Fruit fly (Drosophila melanogaster) whole organism, embryonic: ENCODE measurements around the gene nAChRalpha3.

Experiments
- BtbVII ChIP-seq: fragments of 200-800 bp; sonication (Bioruptor generic); optimal IDR thresholded peaks from 3 replicates; lab custom pipeline; 2017; ENCODE audit warnings: missing biosample characterization, mild to moderate bottlenecking, missing genetic modification characterization
- CG10274 ChIP-seq: fragments of 200-800 bp; sonication (Bioruptor generic); optimal IDR thresholded peaks from 3 replicates; lab custom pipeline; 2017; ENCODE audit warnings: missing biosample characterization, mild to moderate bottlenecking, missing genetic modification characterization
- CG10565 ChIP-seq: fragments of 200-800 bp; sonication (Bioruptor generic); optimal IDR thresholded peaks from 3 replicates; lab custom pipeline; 2016; ENCODE audit warnings: missing biosample characterization, mild to moderate bottlenecking, missing genetic modification characterization
- CG11247 ChIP-seq: fragments of 200-800 bp; sonication (Bioruptor generic); IDR thresholded peaks from 2 replicates; pipeline ENCODE4 v1.3.6; 2022; ENCODE audit warnings: missing biosample characterization, missing genetic modification characterization
- CG11456 ChIP-seq: fragments of 200-800 bp; sonication (Bioruptor generic); IDR thresholded peaks from 3 replicates; pipeline ENCODE4 v1.3.6; 2022; ENCODE audit warnings: missing biosample characterization, missing genetic modification characterization
- CG13123 ChIP-seq: fragments of 200-800 bp; sonication (Bioruptor generic); optimal IDR thresholded peaks from 2 replicates; lab custom pipeline; 2016; ENCODE audit warnings: missing biosample characterization, missing genetic modification characterization
- CG14860 ChIP-seq: fragments of 200-800 bp; sonication (Bioruptor generic); IDR thresholded peaks from 3 replicates; pipeline ENCODE4 v1.3.6; 2022; ENCODE audit warnings: missing biosample characterization, missing genetic modification characterization; ENCODE audit not compliant: partially characterized antibody
- CG14965 ChIP-seq: fragments of 200-800 bp; sonication (Bioruptor generic); optimal IDR thresholded peaks from 2 replicates; lab custom pipeline; 2016; ENCODE audit warnings: missing biosample characterization, missing genetic modification characterization, borderline replicate concordance
- CG17328 ChIP-seq: fragments of 200-800 bp; sonication (Bioruptor generic); IDR thresholded peaks from 2 replicates; pipeline ENCODE4 v1.3.6; 2022; ENCODE audit warnings: missing biosample characterization, missing genetic modification characterization
- CG17802 ChIP-seq: fragments of 200-800 bp; sonication (Bioruptor generic); optimal IDR thresholded peaks from 2 replicates; lab custom pipeline; 2018; ENCODE audit warnings: missing biosample characterization, mild to moderate bottlenecking, missing genetic modification characterization, moderate library complexity
- CG18619 ChIP-seq: fragments of 200-800 bp; sonication (Bioruptor generic); optimal IDR thresholded peaks from 3 replicates; lab custom pipeline; 2017; ENCODE audit warnings: missing biosample characterization, mild to moderate bottlenecking, missing genetic modification characterization
- CG2875 ChIP-seq: fragments of 200-800 bp; sonication (Bioruptor generic); optimal IDR thresholded peaks from 2 replicates; lab custom pipeline; 2017; ENCODE audit warnings: missing biosample characterization, mild to moderate bottlenecking, missing genetic modification characterization, missing genetic modification reagents
- CG30403 ChIP-seq: fragments of 200-800 bp; sonication (Bioruptor generic); optimal IDR thresholded peaks from 3 replicates; lab custom pipeline; 2016; ENCODE audit warnings: missing biosample characterization, missing genetic modification characterization
- CG3726 ChIP-seq: fragments of 200-800 bp; sonication (Bioruptor generic); IDR thresholded peaks from 3 replicates; pipeline ENCODE4, ENCODE4 v1.3.6; 2022; ENCODE audit warnings: missing biosample characterization, missing genetic modification characterization
- CG4404 ChIP-seq: fragments of 200-800 bp; sonication (Bioruptor generic); IDR thresholded peaks from 2 replicates; pipeline ENCODE4 v1.3.6; 2022; ENCODE audit warnings: missing biosample characterization, missing genetic modification characterization
- CG6689 ChIP-seq: fragments of 200-800 bp; sonication (Bioruptor generic); IDR thresholded peaks from 2 replicates; pipeline ENCODE4 v1.3.6; 2022; ENCODE audit warnings: missing biosample characterization, missing genetic modification characterization
- CG6791 ChIP-seq: fragments of 200-800 bp; sonication (Bioruptor generic); IDR thresholded peaks from 3 replicates; pipeline ENCODE4 v1.3.6; 2022; ENCODE audit warnings: missing biosample characterization, missing genetic modification characterization; ENCODE audit not compliant: partially characterized antibody
- CG6813 ChIP-seq: fragments of 200-800 bp; sonication (Bioruptor generic); optimal IDR thresholded peaks from 2 replicates; lab custom pipeline; 2017; ENCODE audit warnings: missing biosample characterization, missing genetic modification characterization, mild to moderate bottlenecking, moderate library complexity, missing genetic modification reagents
- CG7372 ChIP-seq: fragments of 200-800 bp; sonication (Bioruptor generic); IDR thresholded peaks from 2 replicates; pipeline ENCODE4 v1.3.6; 2022; ENCODE audit warnings: missing biosample characterization, missing genetic modification characterization
- CG8388 ChIP-seq: fragments of 200-800 bp; sonication (Bioruptor generic); optimal IDR thresholded peaks from 2 replicates; lab custom pipeline; 2019; ENCODE audit warnings: missing biosample characterization, mild to moderate bottlenecking, missing genetic modification characterization, moderate library complexity
- Camta ChIP-seq: fragments of 200-800 bp; sonication (Bioruptor generic); optimal IDR thresholded peaks from 2 replicates; lab custom pipeline; 2016; ENCODE audit warnings: missing biosample characterization, missing genetic modification characterization
- Dbx ChIP-seq: fragments of 200-800 bp; sonication (Bioruptor generic); IDR thresholded peaks from 3 replicates; pipeline ENCODE4 v1.3.6; 2022; ENCODE audit warnings: missing biosample characterization, missing genetic modification characterization
- Dfd ChIP-seq, 2 experiments: fragments of >200 bp; optimal IDR thresholded peaks; 2 replicates each; lab custom pipeline; 2017; ENCODE audit warnings: missing biosample characterization in 2 of 2, missing genetic modification characterization in 2 of 2
- Doc2 ChIP-seq: fragments of 200-800 bp; sonication (Bioruptor generic); IDR thresholded peaks from 2 replicates; pipeline ENCODE4 v1.3.6; 2022; ENCODE audit warnings: missing biosample characterization, missing genetic modification characterization
- Doc3 ChIP-seq: fragments of 200-800 bp; sonication (Bioruptor generic); IDR thresholded peaks from 3 replicates; pipeline ENCODE4 v1.3.6; 2022; ENCODE audit warnings: missing biosample characterization, missing genetic modification characterization; ENCODE audit not compliant: partially characterized antibody
- ERR ChIP-seq: fragments of 200-800 bp; sonication (Bioruptor generic); optimal IDR thresholded peaks from 2 replicates; lab custom pipeline; 2016; ENCODE audit warnings: missing biosample characterization, missing genetic modification characterization
- Ets97D ChIP-seq: fragments of 200-800 bp; sonication (Bioruptor generic); optimal IDR thresholded peaks from 3 replicates; lab custom pipeline; 2016; ENCODE audit warnings: missing biosample characterization, missing genetic modification characterization
- Hr3 ChIP-seq: fragments of 200-800 bp; sonication (Bioruptor generic); optimal IDR thresholded peaks from 3 replicates; lab custom pipeline; 2016; ENCODE audit warnings: missing biosample characterization, missing genetic modification characterization
- Hr51 ChIP-seq, 2 experiments: fragments of 200-800 bp; sonication (Bioruptor generic); optimal IDR thresholded peaks; 2 replicates in 1 of 2; 3 replicates in 1 of 2; lab custom pipeline; 2016 to 2018; ENCODE audit warnings: missing biosample characterization in 2 of 2, missing genetic modification characterization in 2 of 2, mild to moderate bottlenecking in 1 of 2, moderate library complexity in 1 of 2
- Lim3 ChIP-seq: fragments of 200-800 bp; sonication (Bioruptor generic); IDR thresholded peaks from 2 replicates; pipeline ENCODE4 v1.3.6; 2022; ENCODE audit warnings: missing biosample characterization, missing genetic modification characterization
- MTF-1 ChIP-seq: fragments of 200-800 bp; sonication (Bioruptor generic); optimal IDR thresholded peaks from 2 replicates; lab custom pipeline; 2018; ENCODE audit warnings: missing biosample characterization, mild to moderate bottlenecking, missing genetic modification characterization, borderline replicate concordance
- Side ChIP-seq: fragments of 200-800 bp; sonication (Bioruptor generic); optimal IDR thresholded peaks from 2 replicates; lab custom pipeline; 2016; ENCODE audit warnings: missing biosample characterization, missing genetic modification characterization
- TFAM ChIP-seq: fragments of 200-800 bp; sonication (Bioruptor generic); optimal IDR thresholded peaks from 2 replicates; lab custom pipeline; 2017; ENCODE audit warnings: missing biosample characterization, missing genetic modification characterization, inconsistent platforms
- Tbp ChIP-seq: fragments of >200 bp; optimal IDR thresholded peaks from 2 replicates; lab custom pipeline; 2018; ENCODE audit warnings: missing biosample characterization, missing genetic modification characterization
- eve ChIP-seq, 2 experiments: fragments of >200 bp; optimal IDR thresholded peaks; 2 replicates each; lab custom pipeline; 2017; ENCODE audit warnings: missing biosample characterization in 2 of 2, missing genetic modification characterization in 2 of 2
- eyg ChIP-seq: fragments of 200-800 bp; sonication (Bioruptor generic); optimal IDR thresholded peaks from 3 replicates; lab custom pipeline; 2016; ENCODE audit warnings: missing biosample characterization, missing genetic modification characterization
- fru ChIP-seq: fragments of >200 bp; optimal IDR thresholded peaks from 2 replicates; lab custom pipeline; 2017
- inv ChIP-seq: fragments of 200-800 bp; sonication (Bioruptor generic); IDR thresholded peaks from 2 replicates; pipeline ENCODE4 v1.3.6; 2022; ENCODE audit warnings: missing biosample characterization, missing genetic modification characterization; ENCODE audit not compliant: partially characterized antibody
- mld ChIP-seq: fragments of 200-800 bp; sonication (Bioruptor generic); IDR thresholded peaks from 3 replicates; pipeline ENCODE4 v1.3.6; 2022; ENCODE audit warnings: missing biosample characterization, missing genetic modification characterization; ENCODE audit not compliant: partially characterized antibody
- oc ChIP-seq: fragments of 200-800 bp; sonication (Bioruptor generic); optimal IDR thresholded peaks from 2 replicates; lab custom pipeline; 2018; ENCODE audit warnings: missing biosample characterization, mild to moderate bottlenecking, missing genetic modification characterization, moderate library complexity
- pita ChIP-seq: fragments of 200-800 bp; sonication (Bioruptor generic); optimal IDR thresholded peaks from 2 replicates; lab custom pipeline; 2017; ENCODE audit warnings: missing biosample characterization, mild to moderate bottlenecking, missing genetic modification characterization
- run ChIP-seq: fragments of 200-800 bp; sonication (Bioruptor generic); optimal IDR thresholded peaks from 3 replicates; lab custom pipeline; 2018; ENCODE audit warnings: missing biosample characterization, mild to moderate bottlenecking, missing genetic modification characterization
- schlank ChIP-seq: fragments of 200-800 bp; sonication (Bioruptor generic); optimal IDR thresholded peaks from 2 replicates; lab custom pipeline; 2018; ENCODE audit warnings: missing biosample characterization, mild to moderate bottlenecking, missing genetic modification characterization
- toy ChIP-seq: fragments of 200-800 bp; sonication (Bioruptor generic); IDR thresholded peaks from 2 replicates; pipeline ENCODE4 v1.3.6; 2022; ENCODE audit warnings: missing biosample characterization, missing genetic modification characterization
- unc-4 ChIP-seq: fragments of 200-800 bp; sonication (Bioruptor generic); IDR thresholded peaks from 2 replicates; pipeline ENCODE4 v1.3.6; 2022; ENCODE audit warnings: missing biosample characterization, missing genetic modification characterization; ENCODE audit not compliant: partially characterized antibody
- zen ChIP-seq: fragments of 200-800 bp; sonication (Bioruptor generic); optimal IDR thresholded peaks from 3 replicates; lab custom pipeline; 2018; ENCODE audit warnings: missing biosample characterization, mild to moderate bottlenecking, missing genetic modification characterization, moderate library complexity
- zf30C ChIP-seq: fragments of 200-800 bp; sonication (Bioruptor generic); optimal IDR thresholded peaks from 3 replicates; lab custom pipeline; 2018; ENCODE audit warnings: missing biosample characterization, mild to moderate bottlenecking, missing genetic modification characterization

The nAChRalpha3 gene

DNA sequence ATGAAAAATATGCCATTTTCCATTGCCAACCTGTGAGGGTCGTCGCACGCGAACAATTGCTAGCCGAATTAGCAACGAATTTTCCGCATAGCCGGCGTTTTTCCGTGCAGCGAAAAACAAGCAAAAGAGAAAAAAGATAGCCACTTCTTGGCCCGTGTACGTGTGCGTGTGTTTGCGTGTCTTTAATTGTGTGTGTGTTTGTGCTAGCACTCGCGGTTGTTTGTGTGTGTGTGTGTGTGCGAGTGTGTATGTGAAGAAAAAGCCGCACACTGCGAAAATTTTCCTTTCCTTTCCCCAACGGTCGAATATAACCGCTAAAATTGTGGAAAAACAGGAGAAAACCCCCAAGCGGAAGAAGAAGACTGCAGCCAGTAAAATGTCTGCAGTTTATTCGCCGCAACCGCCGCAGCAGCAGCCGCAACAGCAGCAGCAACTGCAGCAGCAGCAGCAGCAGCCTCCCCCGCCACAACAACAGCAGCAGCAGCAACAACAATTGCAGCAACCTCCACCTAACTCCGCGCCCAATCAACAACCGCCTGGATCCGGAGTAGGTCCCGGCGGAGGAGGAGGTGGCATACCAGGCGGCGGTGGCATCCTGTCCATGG is 32.2 kb upstream of the nAChRalpha3 start (continued):
- 0 out of 3 replicates have a peak, but pooled peaks have one; percentile 4 for TF ChIP-seq CG14860
- peak in 1 of 2 experiments; percentile 72 for TF ChIP-seq Dfd (GFP tag; optimal IDR thresholded peaks at IDR 0.05; lab: Kevin White, UChicago)
- TF ChIP-seq CG8388 (GFP tag; lab: Kevin White, UChicago): no peak
- 0 out of 3 replicates have a peak, but pooled peaks have one; percentile 14 for TF ChIP-seq Dbx (GFP tag; lab: Robert Waterston, UW)
- no peak for TF ChIP-seq CG6813
- TF ChIP-seq Side (GFP tag; lab: Kevin White, UChicago): no peak
- TF ChIP-seq run (tag; lab: Kevin White, UChicago): no peak
- no peak for TF ChIP-seq schlank
- TF ChIP-seq CG6689 (GFP tag; lab: Robert Waterston, UW): peak; percentile 22; the same call in 1 of the 2 replicates
- no peak for TF ChIP-seq CG11247 (GFP tag; lab: Robert Waterston, UW)
- TF ChIP-seq Ets97D (GFP tag; lab: Kevin White, UChicago): no peak
- TF ChIP-seq Doc3 (GFP tag; lab: Robert Waterston, UW): no peak
- TF ChIP-seq zf30C (GFP tag; lab: Kevin White, UChicago): peak; percentile 64
- TF ChIP-seq ERR: no peak
- TF ChIP-seq BtbVII: no peak
- no peak for TF ChIP-seq fru (lab: Kevin White, UChicago)

DNA sequence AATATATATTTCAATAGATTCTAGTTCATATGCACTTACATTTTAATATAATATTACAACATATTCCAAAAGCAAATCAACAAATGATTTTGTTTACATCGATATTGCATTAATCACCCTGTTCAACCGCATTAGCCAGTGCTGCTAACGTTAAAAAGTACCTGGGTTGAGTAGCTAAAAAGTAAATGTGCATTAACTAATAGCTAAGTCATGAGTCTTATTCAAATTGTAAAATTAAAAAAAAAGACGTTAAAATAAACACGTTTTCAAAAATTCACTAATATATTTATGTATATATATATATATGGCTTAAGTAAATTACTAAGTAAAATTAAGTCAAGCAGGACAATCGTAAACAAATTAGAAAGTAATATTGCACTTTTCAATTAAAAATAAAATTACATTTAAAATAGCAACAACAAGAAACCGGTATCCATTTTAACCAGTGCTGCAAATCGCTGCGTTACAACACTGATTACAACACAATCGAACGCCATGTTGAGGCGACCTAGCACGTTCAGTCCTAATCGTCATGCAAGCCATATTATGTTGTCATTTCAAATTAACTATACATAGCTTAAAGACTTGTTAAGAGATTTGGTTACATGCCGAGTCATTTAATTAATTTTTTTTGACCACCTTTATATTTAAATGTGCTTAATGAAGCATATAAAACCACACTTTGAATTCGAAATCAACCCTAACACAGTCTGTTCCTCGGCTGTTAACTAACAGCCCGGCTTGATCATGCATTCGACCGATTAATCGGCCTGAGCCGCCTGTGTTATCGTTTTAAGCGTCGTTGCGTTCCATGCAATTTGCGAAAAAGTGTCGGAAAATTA is 31.4 kb upstream of the nAChRalpha3 start, which contains the start of gene CG10555:
TSS of gene CG10555 (plus strand) at position 764 of the 842 bp plus-strand sequence.
- TF ChIP-seq CG2875 (GFP tag; lab: Kevin White, UChicago): peak; percentile 28
- peak; percentile 76 for TF ChIP-seq CG18619 (GFP tag; lab: Kevin White, UChicago)
- peak; percentile 70 for TF ChIP-seq CG17802 (tag; lab: Kevin White, UChicago)
- peak; percentile 89 for TF ChIP-seq Hr3 (GFP tag; lab: Kevin White, UChicago)
- peak; percentile 58 for TF ChIP-seq CG10274 (GFP tag; lab: Kevin White, UChicago)
- peak; percentile 83 for TF ChIP-seq eyg (GFP tag; lab: Kevin White, UChicago)
- peak; percentile 96 for TF ChIP-seq CG30403 (GFP tag; lab: Kevin White, UChicago)
- no peak for TF ChIP-seq eve (GFP tag; optimal IDR thresholded peaks at IDR 0.05; lab: Kevin White, UChicago)
- no peak for TF ChIP-seq Lim3 (GFP tag; lab: Robert Waterston, UW)
- TF ChIP-seq inv: peak; percentile 82
- peak; percentile 58; the same call in 1 of the 2 replicates for TF ChIP-seq toy
- no peak for TF ChIP-seq TFAM (GFP tag; lab: Kevin White, UChicago)
- peak; percentile 60 for TF ChIP-seq CG14965 (GFP tag; lab: Kevin White, UChicago)
- TF ChIP-seq CG8388 (GFP tag; lab: Kevin White, UChicago): peak; percentile 67
- no peak for TF ChIP-seq oc (tag; lab: Kevin White, UChicago)
- peak; percentile 47; the same call in 1 of the 3 replicates for TF ChIP-seq mld (GFP tag; lab: Robert Waterston, UW)
- peak; percentile 87 for TF ChIP-seq CG17328 (GFP tag; lab: Robert Waterston, UW)
- TF ChIP-seq Camta (GFP tag; lab: Kevin White, UChicago): peak; percentile 50
- TF ChIP-seq CG4404 (GFP tag; lab: Robert Waterston, UW): peak; percentile 93
- TF ChIP-seq pita (GFP tag; lab: Kevin White, UChicago): no peak
- peak; percentile 84 for TF ChIP-seq CG7372 (GFP tag; lab: Robert Waterston, UW)
- no peak for TF ChIP-seq Tbp (GFP tag; lab: Kevin White, UChicago)
- peak; percentile 50 for TF ChIP-seq unc-4 (GFP tag; lab: Robert Waterston, UW)
- no peak for TF ChIP-seq MTF-1 (GFP tag; lab: Kevin White, UChicago)
- peak; percentile 97 for TF ChIP-seq zen (tag; lab: Kevin White, UChicago)
- no peak for TF ChIP-seq Dfd (GFP tag; optimal IDR thresholded peaks at IDR 0.05; lab: Kevin White, UChicago)
- TF ChIP-seq Doc2 (GFP tag; lab: Robert Waterston, UW): peak; percentile 57
- TF ChIP-seq CG10565: peak; percentile 81
- peak; percentile 88 for TF ChIP-seq CG11456 (GFP tag; lab: Robert Waterston, UW)
- TF ChIP-seq CG3726 (GFP tag; lab: Robert Waterston, UW): peak; percentile 74
- peak; percentile 75 for TF ChIP-seq CG6791
- TF ChIP-seq Hr51 (GFP tag; optimal IDR thresholded peaks at IDR 0.05; lab: Kevin White, UChicago): peak; percentile 80 to 87
- peak; percentile 71 for TF ChIP-seq CG13123
